Comparison of ENCODE assay signal across 2 worm cellular contexts in genomic region chrX:14356683-14357287, ce11.
TF ChIP-seq lines count a peak whose summit lies in the region.

No protein-coding gene starts in this region.

TF ChIP-seq in whole organism, L1 larva, 84 proteins besides CTCF, POLR2A, EP300 and RAD21 (continued from another document):
- TF ChIP-seq fkh-10 (GFP tag; optimal IDR thresholded peaks at IDR 0.05; lab: Kevin White, UChicago) (peak; percentile 98), mdl-1 (tag; optimal IDR thresholded peaks at IDR 0.05; lab: Kevin White, UChicago) (no peak), pag-3 (tag; optimal IDR thresholded peaks at IDR 0.05; lab: Kevin White, UChicago; ENCODE audit: borderline replicate concordance, insufficient read depth) (no peak), mef-2 (tag; optimal IDR thresholded peaks at IDR 0.05; lab: Kevin White, UChicago) (no peak), lsy-2 (tag; optimal IDR thresholded peaks at IDR 0.05; lab: Kevin White, UChicago) (peak; percentile 9 to 15), sup-37 (GFP tag; optimal IDR thresholded peaks at IDR 0.05; lab: Kevin White, UChicago) (no peak), nhr-47 (tag; optimal IDR thresholded peaks at IDR 0.05; lab: Kevin White, UChicago) (peak; percentile 50), snu-23 (GFP tag; optimal IDR thresholded peaks at IDR 0.05; lab: Kevin White, UChicago) (no peak)

TF ChIP-seq in whole organism, L4 larva, 104 proteins besides CTCF, POLR2A, EP300 and RAD21 (continued from another document):
- TF ChIP-seq fkh-10 (GFP tag; optimal IDR thresholded peaks at IDR 0.05; lab: Kevin White, UChicago): peak; percentile 98
- TF ChIP-seq fos-1 (tag; optimal IDR thresholded peaks at IDR 0.05; lab: Kevin White, UChicago): no peak
- TF ChIP-seq daf-12 (tag; optimal IDR thresholded peaks at IDR 0.05; lab: Kevin White, UChicago): no peak
- no peak for TF ChIP-seq spr-1 (tag; optimal IDR thresholded peaks at IDR 0.05; lab: Kevin White, UChicago)
- TF ChIP-seq ces-1 (GFP tag; optimal IDR thresholded peaks at IDR 0.05; lab: Kevin White, UChicago): peak; percentile 97
- TF ChIP-seq ceh-82 (tag; optimal IDR thresholded peaks at IDR 0.05; lab: Kevin White, UChicago): no peak
- TF ChIP-seq sdz-12 (GFP tag; optimal IDR thresholded peaks at IDR 0.05; lab: Kevin White, UChicago): no peak
- TF ChIP-seq ctbp-1 (GFP tag; IDR thresholded peaks at IDR 0.05; lab: Robert Waterston, UW): peak; percentile 83
- TF ChIP-seq nhr-76 (tag; optimal IDR thresholded peaks at IDR 0.05; lab: Kevin White, UChicago): no peak
